Fruit fly (Drosophila melanogaster) whole organism, embryonic: ENCODE measurements around the gene Pink1.

Source experiments
- Ada2b ChIP-seq: fragments of 200-800 bp; sonication (Bioruptor generic); IDR thresholded peaks from 2 replicates; pipeline ENCODE4 v1.3.6; 2022; ENCODE audit warnings: missing biosample characterization, missing genetic modification characterization
- Atf-2 ChIP-seq: fragments of 200-800 bp; sonication (Bioruptor generic); optimal IDR thresholded peaks from 2 replicates; lab custom pipeline; 2016; ENCODE audit warnings: missing biosample characterization, missing genetic modification characterization
- Atf6 ChIP-seq: fragments of 200-800 bp; sonication (Bioruptor generic); IDR thresholded peaks from 2 replicates; pipeline ENCODE4 v1.3.6; 2022; ENCODE audit warnings: missing biosample characterization, missing genetic modification characterization
- CG1024 ChIP-seq: fragments of 200-800 bp; sonication (Bioruptor generic); IDR thresholded peaks from 2 replicates; pipeline ENCODE4 v1.3.6; 2022; ENCODE audit warnings: missing biosample characterization, missing genetic modification characterization
- CG11723 ChIP-seq: fragments of 200-800 bp; sonication (Bioruptor generic); optimal IDR thresholded peaks from 2 replicates; lab custom pipeline; 2017; ENCODE audit warnings: missing biosample characterization, mild to moderate bottlenecking, missing genetic modification characterization
- CG13894 ChIP-seq: fragments of 200-800 bp; sonication (Bioruptor generic); optimal IDR thresholded peaks from 3 replicates; lab custom pipeline; 2018; ENCODE audit warnings: missing biosample characterization, mild to moderate bottlenecking, missing genetic modification characterization, moderate library complexity
- CG15073 ChIP-seq: fragments of 200-800 bp; sonication (Bioruptor generic); optimal IDR thresholded peaks from 2 replicates; lab custom pipeline; 2016; ENCODE audit warnings: missing biosample characterization, missing genetic modification characterization
- CG1603 ChIP-seq: fragments of 200-800 bp; sonication (Bioruptor generic); optimal IDR thresholded peaks from 2 replicates; lab custom pipeline; 2019; ENCODE audit warnings: missing biosample characterization, mild to moderate bottlenecking, missing genetic modification characterization, moderate library complexity
- CG17802 ChIP-seq: fragments of 200-800 bp; sonication (Bioruptor generic); optimal IDR thresholded peaks from 2 replicates; lab custom pipeline; 2018; ENCODE audit warnings: missing biosample characterization, mild to moderate bottlenecking, missing genetic modification characterization, moderate library complexity
- CG34422 ChIP-seq: fragments of 200-800 bp; sonication (Bioruptor generic); IDR thresholded peaks from 3 replicates; pipeline ENCODE4 v1.3.6; 2022; ENCODE audit warnings: missing biosample characterization, missing genetic modification characterization
- CG6175 ChIP-seq: fragments of 200-800 bp; sonication (Bioruptor generic); IDR thresholded peaks from 3 replicates; pipeline ENCODE4 v1.3.6; 2022; ENCODE audit warnings: missing biosample characterization, missing genetic modification characterization
- CG6683 ChIP-seq: fragments of 200-800 bp; sonication (Bioruptor generic); optimal IDR thresholded peaks from 2 replicates; lab custom pipeline; 2017; ENCODE audit warnings: missing biosample characterization, mild to moderate bottlenecking, missing genetic modification characterization, missing genetic modification reagents
- CG6813 ChIP-seq: fragments of 200-800 bp; sonication (Bioruptor generic); optimal IDR thresholded peaks from 2 replicates; lab custom pipeline; 2017; ENCODE audit warnings: missing biosample characterization, missing genetic modification characterization, mild to moderate bottlenecking, moderate library complexity, missing genetic modification reagents
- CG6854 ChIP-seq: fragments of 200-800 bp; sonication (Bioruptor generic); optimal IDR thresholded peaks from 3 replicates; lab custom pipeline; 2017; ENCODE audit warnings: missing biosample characterization, mild to moderate bottlenecking, missing genetic modification characterization
- CG8765 ChIP-seq: fragments of 200-800 bp; sonication (Bioruptor generic); IDR thresholded peaks from 2 replicates; pipeline ENCODE4 v1.3.6; 2022; ENCODE audit warnings: missing biosample characterization, missing genetic modification characterization
- CoRest ChIP-seq: fragments of 200-800 bp; sonication (Bioruptor generic); optimal IDR thresholded peaks from 3 replicates; lab custom pipeline; 2018; ENCODE audit warnings: missing biosample characterization, mild to moderate bottlenecking, missing genetic modification characterization, moderate library complexity
- Dp ChIP-seq: fragments of 200-800 bp; sonication (Bioruptor generic); optimal IDR thresholded peaks from 2 replicates; lab custom pipeline; 2018; ENCODE audit warnings: missing biosample characterization, mild to moderate bottlenecking, missing genetic modification characterization, moderate library complexity
- E2f2 ChIP-seq: fragments of 200-800 bp; sonication (Bioruptor generic); IDR thresholded peaks from 2 replicates; pipeline ENCODE4 v1.3.6; 2022; ENCODE audit warnings: missing biosample characterization, missing genetic modification characterization
- Fer1 ChIP-seq: fragments of 200-800 bp; sonication (Bioruptor generic); optimal IDR thresholded peaks from 2 replicates; lab custom pipeline; 2017; ENCODE audit warnings: missing biosample characterization, mild to moderate bottlenecking, missing genetic modification characterization
- Gsc ChIP-seq: fragments of 200-800 bp; sonication (Bioruptor generic); IDR thresholded peaks from 2 replicates; pipeline ENCODE4 v1.3.6; 2022; ENCODE audit warnings: missing biosample characterization, missing genetic modification characterization
- Hand ChIP-seq: fragments of 200-800 bp; sonication (Bioruptor generic); optimal IDR thresholded peaks from 2 replicates; lab custom pipeline; 2017; ENCODE audit warnings: mild to moderate bottlenecking, missing biosample characterization, missing genetic modification reagents, missing genetic modification characterization
- Hr78 ChIP-seq, 2 experiments: fragments of 200-800 bp in 1 of 2; fragments of >200 bp in 1 of 2; sonication (Bioruptor generic) in 1 of 2; optimal IDR thresholded peaks; 2 replicates each; lab custom pipeline; 2017 to 2019; ENCODE audit warnings: missing biosample characterization in 2 of 2, missing genetic modification characterization in 2 of 2, mild to moderate bottlenecking in 1 of 2, moderate library complexity in 1 of 2
- Jarid2 ChIP-seq: fragments of 200-800 bp; sonication (Bioruptor generic); optimal IDR thresholded peaks from 3 replicates; lab custom pipeline; 2017; ENCODE audit warnings: mild to moderate bottlenecking, missing biosample characterization, missing genetic modification reagents, missing genetic modification characterization
- Lhr ChIP-seq: fragments of 200-800 bp; sonication (Bioruptor generic); optimal IDR thresholded peaks from 3 replicates; lab custom pipeline; 2017; ENCODE audit warnings: mild to moderate bottlenecking, missing biosample characterization, missing genetic modification reagents, missing genetic modification characterization
- MESR4 ChIP-seq: fragments of 200-800 bp; sonication (Bioruptor generic); optimal IDR thresholded peaks from 2 replicates; lab custom pipeline; 2018; ENCODE audit warnings: missing biosample characterization, mild to moderate bottlenecking, missing genetic modification characterization, moderate library complexity
- Myb ChIP-seq: fragments of 200-800 bp; sonication (Bioruptor generic); optimal IDR thresholded peaks from 2 replicates; lab custom pipeline; 2016; ENCODE audit warnings: missing biosample characterization, missing genetic modification characterization
- Neu2 ChIP-seq: fragments of 200-800 bp; sonication (Bioruptor generic); optimal IDR thresholded peaks from 3 replicates; lab custom pipeline; 2016; ENCODE audit warnings: missing biosample characterization, missing genetic modification characterization, borderline replicate concordance
- Nf-YC ChIP-seq: fragments of 200-800 bp; optimal IDR thresholded peaks from 3 replicates; lab custom pipeline; 2019; ENCODE audit warnings: missing biosample characterization, mild to moderate bottlenecking, missing genetic modification characterization, moderate library complexity
- Ptx1 ChIP-seq: fragments of 200-800 bp; sonication (Bioruptor generic); IDR thresholded peaks from 2 replicates; pipeline ENCODE4 v1.3.6; 2022; ENCODE audit warnings: missing biosample characterization, missing genetic modification characterization
- Spps ChIP-seq: fragments of 200-800 bp; sonication (Bioruptor generic); optimal IDR thresholded peaks from 2 replicates; lab custom pipeline; 2018; ENCODE audit warnings: missing biosample characterization, mild to moderate bottlenecking, missing genetic modification characterization
- Taf1 ChIP-seq: fragments of 200-800 bp; sonication (Bioruptor generic); IDR thresholded peaks from 2 replicates; pipeline ENCODE4 v1.3.6; 2022; ENCODE audit warnings: missing biosample characterization, missing genetic modification characterization
- Xbp1 ChIP-seq: fragments of 200-800 bp; sonication (Bioruptor generic); optimal IDR thresholded peaks from 3 replicates; lab custom pipeline; 2016; ENCODE audit warnings: missing biosample characterization, mild to moderate bottlenecking, missing genetic modification characterization
- cad ChIP-seq: fragments of >200 bp; optimal IDR thresholded peaks from 2 replicates; lab custom pipeline; 2017; ENCODE audit warnings: missing biosample characterization, missing genetic modification characterization
- chn ChIP-seq: fragments of 200-800 bp; sonication (Bioruptor generic); optimal IDR thresholded peaks from 2 replicates; lab custom pipeline; 2016; ENCODE audit warnings: missing biosample characterization, missing genetic modification characterization
- da ChIP-seq: fragments of 200-800 bp; sonication (Bioruptor generic); optimal IDR thresholded peaks from 2 replicates; lab custom pipeline; 2016; ENCODE audit warnings: missing biosample characterization, missing genetic modification characterization
- dan ChIP-seq: fragments of 200-800 bp; sonication (Bioruptor generic); IDR thresholded peaks from 2 replicates; pipeline ENCODE4 v1.3.6; 2022; ENCODE audit warnings: missing biosample characterization, missing genetic modification characterization
- her ChIP-seq: fragments of 200-800 bp; sonication (Bioruptor generic); optimal IDR thresholded peaks from 2 replicates; lab custom pipeline; 2016; ENCODE audit warnings: missing biosample characterization, missing genetic modification characterization
- jing ChIP-seq: fragments of 200-800 bp; sonication (Bioruptor generic); optimal IDR thresholded peaks from 2 replicates; lab custom pipeline; 2018; ENCODE audit warnings: missing biosample characterization, mild to moderate bottlenecking, missing genetic modification characterization
- jumu ChIP-seq: fragments of 200-800 bp; sonication (Bioruptor generic); optimal IDR thresholded peaks from 3 replicates; lab custom pipeline; 2016; ENCODE audit warnings: missing biosample characterization, missing genetic modification characterization
- lab ChIP-seq: fragments of 200-800 bp; sonication (Bioruptor generic); optimal IDR thresholded peaks from 3 replicates; lab custom pipeline; 2017; ENCODE audit warnings: missing biosample characterization, missing genetic modification characterization, mild to moderate bottlenecking, moderate library complexity, missing genetic modification reagents
- nmo ChIP-seq: fragments of 200-800 bp; sonication (Bioruptor generic); optimal IDR thresholded peaks from 2 replicates; lab custom pipeline; 2018; ENCODE audit warnings: missing biosample characterization, mild to moderate bottlenecking, missing genetic modification characterization, moderate library complexity
- oc ChIP-seq: fragments of 200-800 bp; sonication (Bioruptor generic); optimal IDR thresholded peaks from 2 replicates; lab custom pipeline; 2018; ENCODE audit warnings: missing biosample characterization, mild to moderate bottlenecking, missing genetic modification characterization, moderate library complexity
- odd ChIP-seq: fragments of 200-800 bp; sonication (Bioruptor generic); optimal IDR thresholded peaks from 2 replicates; lab custom pipeline; 2017; ENCODE audit warnings: missing biosample characterization, mild to moderate bottlenecking, missing genetic modification characterization
- onecut ChIP-seq: fragments of 200-800 bp; sonication (Bioruptor generic); IDR thresholded peaks from 2 replicates; pipeline ENCODE4 v1.3.6; 2022; ENCODE audit warnings: missing biosample characterization, missing genetic modification characterization
- schlank ChIP-seq: fragments of 200-800 bp; sonication (Bioruptor generic); optimal IDR thresholded peaks from 2 replicates; lab custom pipeline; 2018; ENCODE audit warnings: missing biosample characterization, mild to moderate bottlenecking, missing genetic modification characterization
- sim ChIP-seq: fragments of 200-800 bp; sonication (Bioruptor generic); IDR thresholded peaks from 2 replicates; pipeline ENCODE4 v1.3.6; 2022; ENCODE audit warnings: missing biosample characterization, missing genetic modification characterization
- slp2 ChIP-seq: fragments of 200-800 bp; sonication (Bioruptor generic); optimal IDR thresholded peaks from 2 replicates; lab custom pipeline; 2016; ENCODE audit warnings: missing biosample characterization, missing genetic modification characterization
- toy ChIP-seq: fragments of 200-800 bp; sonication (Bioruptor generic); IDR thresholded peaks from 2 replicates; pipeline ENCODE4 v1.3.6; 2022; ENCODE audit warnings: missing biosample characterization, missing genetic modification characterization
- yki ChIP-seq: fragments of >200 bp; optimal IDR thresholded peaks from 3 replicates; lab custom pipeline; 2018

Gene Pink1

DNA sequence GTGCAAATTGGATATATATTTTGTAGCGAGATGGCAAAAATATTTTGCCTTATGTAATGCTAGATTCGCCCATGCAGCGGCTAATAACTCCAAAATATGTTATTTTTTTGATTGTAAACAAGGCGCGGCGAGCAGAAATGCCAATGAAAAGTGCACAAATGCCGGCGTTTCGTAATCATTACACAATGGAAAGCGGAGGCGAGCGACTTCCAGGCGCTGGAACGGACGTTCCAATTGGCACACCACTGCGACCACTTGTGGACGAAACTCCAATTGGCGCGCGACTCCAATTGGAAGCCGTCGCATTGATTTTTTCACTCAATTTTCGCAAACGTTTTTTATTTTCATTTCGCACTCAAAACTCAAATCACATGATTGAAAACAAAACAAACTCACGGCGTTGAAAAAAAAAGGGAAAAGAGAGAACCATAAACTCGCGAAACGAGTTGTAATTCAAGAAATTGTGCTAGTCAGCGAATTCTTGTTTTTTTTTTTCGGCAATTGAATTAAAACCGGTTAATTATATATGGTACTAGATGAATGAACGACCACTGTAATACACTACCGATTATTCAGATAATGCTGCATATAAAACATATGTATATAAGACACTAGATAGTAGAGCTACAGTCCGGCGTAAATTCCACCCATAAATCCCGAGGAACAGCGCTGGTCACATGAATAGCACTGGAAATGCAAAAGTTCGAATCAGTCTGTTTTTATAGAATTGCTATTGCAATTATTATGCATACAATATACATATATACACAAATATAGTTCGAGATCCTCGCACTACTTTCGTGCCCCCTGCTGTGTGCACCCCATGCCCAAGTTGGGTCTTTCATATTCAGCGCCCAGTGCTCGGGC is 4.7 kb upstream of the Pink1 start, which contains the start of gene ND-ASHI (continued):
- peak; percentile 97 for TF ChIP-seq CG34422 (GFP tag; lab: Robert Waterston, UW)
- TF ChIP-seq CG13894 (tag; lab: Kevin White, UChicago) = peak; percentile 98
- peak; percentile 90 for TF ChIP-seq CG11723 (GFP tag; lab: Kevin White, UChicago)
- TF ChIP-seq Spps = peak; percentile 82
- peak; percentile 92 for TF ChIP-seq odd (GFP tag; lab: Kevin White, UChicago)
- TF ChIP-seq slp2 (GFP tag; lab: Kevin White, UChicago) = peak; percentile 83
- TF ChIP-seq jing = no peak
- no peak for TF ChIP-seq Dp (GFP tag; lab: Kevin White, UChicago)
- TF ChIP-seq oc (tag; lab: Kevin White, UChicago) = peak; percentile 90
- TF ChIP-seq Neu2 (GFP tag; lab: Kevin White, UChicago) = peak; percentile 43
- peak; percentile 89 for TF ChIP-seq CG1024
- peak; percentile 96 for TF ChIP-seq Taf1 (GFP tag; lab: Robert Waterston, UW)
- TF ChIP-seq Atf6 (GFP tag; lab: Robert Waterston, UW) = peak; percentile 96
- peak; percentile 94 for TF ChIP-seq CG6854 (GFP tag; lab: Kevin White, UChicago)
- TF ChIP-seq jumu = peak; percentile 86
- TF ChIP-seq Xbp1 (GFP tag; lab: Kevin White, UChicago) = peak; percentile 94
- peak; percentile 94 for TF ChIP-seq nmo
- peak; percentile 94 for TF ChIP-seq toy (GFP tag; lab: Robert Waterston, UW)
- TF ChIP-seq CG6175 (GFP tag; lab: Robert Waterston, UW) = peak; percentile 92
- peak; percentile 76 for TF ChIP-seq E2f2
- peak; percentile 87 for TF ChIP-seq onecut (GFP tag; lab: Robert Waterston, UW)
- TF ChIP-seq Atf-2 (GFP tag; lab: Kevin White, UChicago) = peak; percentile 88
- TF ChIP-seq Lhr (GFP tag; lab: Kevin White, UChicago) = peak; percentile 79
- peak; percentile 98 for TF ChIP-seq lab
- TF ChIP-seq Myb (GFP tag; lab: Kevin White, UChicago) = peak; percentile 79
- peak; percentile 96 for TF ChIP-seq Ada2b (GFP tag; lab: Robert Waterston, UW)
- TF ChIP-seq CG15073 (GFP tag; lab: Kevin White, UChicago) = peak; percentile 73
- peak; percentile 96 for TF ChIP-seq Hand
- peak; percentile 89 for TF ChIP-seq chn (GFP tag; lab: Kevin White, UChicago)
- TF ChIP-seq yki (lab: Kevin White, UChicago) = no peak
- TF ChIP-seq CG17802 (tag; lab: Kevin White, UChicago) = peak; percentile 74
- TF ChIP-seq schlank (tag; lab: Kevin White, UChicago) = peak; percentile 97
- no peak for TF ChIP-seq Jarid2 (GFP tag; lab: Kevin White, UChicago)
- TF ChIP-seq Nf-YC = peak; percentile 71
- peak in 1 of 2 experiments; percentile 65 for TF ChIP-seq Hr78 (GFP tag; optimal IDR thresholded peaks at IDR 0.05; lab: Kevin White, UChicago)
- TF ChIP-seq sim (GFP tag; lab: Robert Waterston, UW) = peak; percentile 77
- TF ChIP-seq her = peak; percentile 84
- TF ChIP-seq MESR4 (GFP tag; lab: Kevin White, UChicago) = peak; percentile 46
- TF ChIP-seq cad (GFP tag; lab: Kevin White, UChicago) = no peak
- peak; percentile 96 for TF ChIP-seq CG1603
- peak; percentile 84 for TF ChIP-seq Gsc
- TF ChIP-seq CG6683 = peak; percentile 88
- peak; percentile 96 for TF ChIP-seq Fer1 (GFP tag; lab: Kevin White, UChicago)
- peak; percentile 94 for TF ChIP-seq CG8765
- peak; percentile 96 for TF ChIP-seq CG6813 (GFP tag; lab: Kevin White, UChicago)
- TF ChIP-seq dan = peak; percentile 74
- peak; percentile 94 for TF ChIP-seq Ptx1
- TF ChIP-seq CoRest = peak; percentile 92
- TF ChIP-seq da (GFP tag; lab: Kevin White, UChicago) = peak; percentile 75
